Fruit fly (Drosophila melanogaster): Measurements from ENCODE around the gene CG13308.

CG13308 gene

DNA sequence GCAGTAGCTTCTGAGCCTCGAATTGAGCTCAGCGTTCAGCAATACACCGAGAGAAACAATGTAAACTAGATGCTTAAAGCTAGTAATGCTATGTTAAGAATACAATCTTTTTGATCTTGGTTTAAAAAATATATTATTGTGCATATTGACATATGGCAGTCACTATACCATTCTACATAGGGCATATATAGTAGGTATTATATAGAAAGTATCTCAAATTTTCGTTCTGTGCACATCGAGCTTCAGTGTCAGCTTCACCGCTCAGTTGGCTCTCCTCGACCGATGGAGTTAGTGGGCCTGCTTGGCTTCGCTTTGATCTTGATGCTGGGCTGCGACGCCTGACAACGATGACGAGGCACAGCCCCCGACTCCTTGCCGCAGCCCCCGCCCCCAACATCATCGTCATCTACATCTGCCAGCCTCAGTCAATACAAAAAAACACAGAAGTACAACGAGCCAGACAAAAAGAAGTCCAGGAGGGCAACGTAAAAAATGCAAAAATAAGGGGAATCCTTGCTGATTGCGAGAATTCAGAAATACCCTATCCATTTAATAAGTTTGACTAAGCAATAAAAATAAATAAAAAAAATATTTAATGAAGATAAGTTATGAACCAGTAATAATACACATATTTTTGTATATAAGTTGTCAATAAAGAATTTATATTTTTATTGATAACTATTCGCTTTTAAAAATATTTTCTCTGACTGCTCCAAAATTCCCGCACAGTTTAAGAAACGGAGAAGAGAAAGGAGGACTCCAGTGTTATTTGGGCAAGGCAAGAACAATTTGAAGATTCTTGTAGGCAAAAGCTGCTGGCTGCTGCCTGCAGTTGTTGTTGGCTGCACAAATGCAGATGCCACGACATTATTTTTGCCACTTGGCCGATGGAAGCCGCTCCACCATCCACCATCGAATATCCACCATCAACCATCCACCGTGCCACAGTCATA lies 13.6 kb downstream of the CG13308 start:
- TF ChIP-seq CG8301 (tag; optimal IDR thresholded peaks at IDR 0.05) (peak; percentile 89), Pif1A (GFP tag; optimal IDR thresholded peaks at IDR 0.05) (peak; percentile 93), CG4496 (GFP tag; IDR thresholded peaks at IDR 0.05) (peak; percentile 92), EcR (GFP tag; optimal IDR thresholded peaks at IDR 0.05) (peak; percentile 56), Ets98B (GFP tag; IDR thresholded peaks at IDR 0.05) (peak; percentile 86), CG8159 (tag; optimal IDR thresholded peaks at IDR 0.05) (peak; percentile 91), CG12605 (GFP tag; IDR thresholded peaks at IDR 0.05) (peak; percentile 83), CG17806 (tag; optimal IDR thresholded peaks at IDR 0.05) (peak; percentile 98), fd96Ca (GFP tag; IDR thresholded peaks at IDR 0.05) (peak; percentile 76; the same call in 2 of the 3 replicates), D1 (tag; optimal IDR thresholded peaks at IDR 0.05) (peak; percentile 75), rn (GFP tag; IDR thresholded peaks at IDR 0.05) (peak; percentile 73; the same call in 1 of the 2 replicates), CG13204 (GFP tag; optimal IDR thresholded peaks at IDR 0.05) (peak; percentile 90), Snoo (tag; optimal IDR thresholded peaks at IDR 0.05) (peak; percentile 77), gl (tag; optimal IDR thresholded peaks at IDR 0.05) (peak; percentile 93), CG34367 (tag; optimal IDR thresholded peaks at IDR 0.05) (peak; percentile 88), Pif1B (GFP tag; optimal IDR thresholded peaks at IDR 0.05) (peak; percentile 86), CG32121 (GFP tag; IDR thresholded peaks at IDR 0.05) (peak; percentile 76), CG15710 (tag; optimal IDR thresholded peaks at IDR 0.05) (peak; percentile 95), CG9948 (tag; optimal IDR thresholded peaks at IDR 0.05) (peak; percentile 93), CG10348 (GFP tag; IDR thresholded peaks at IDR 0.05) (no peak), CG14655 (GFP tag; optimal IDR thresholded peaks at IDR 0.05) (peak; percentile 81)

DNA sequence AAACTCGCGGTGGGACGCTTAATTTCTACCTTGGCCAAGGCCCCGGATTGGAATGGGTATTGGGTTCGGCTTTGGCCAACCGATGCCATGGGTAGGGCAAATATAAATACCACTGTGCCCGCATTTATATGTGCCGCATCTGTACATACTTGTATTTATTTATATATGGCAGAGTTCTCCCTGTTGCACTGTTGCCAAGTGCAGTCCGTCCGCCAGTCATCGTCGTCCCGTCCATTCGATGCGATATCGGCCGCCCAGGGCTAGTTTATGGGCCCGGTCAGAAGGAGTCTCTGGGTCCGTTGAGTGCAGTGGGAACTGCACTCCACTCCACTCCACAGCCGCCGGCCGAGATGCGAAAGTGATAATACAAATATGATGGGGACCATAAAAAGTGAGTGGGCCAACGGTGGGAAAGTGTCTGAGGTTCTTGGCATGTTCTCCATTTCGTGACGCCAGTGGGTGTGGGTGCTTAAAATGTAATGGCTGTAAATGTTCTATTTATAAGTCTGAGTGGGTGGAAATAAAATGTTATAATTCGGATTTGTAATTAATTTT lies 14.6 kb downstream of the CG13308 start:
- TF ChIP-seq Pif1B (GFP tag; optimal IDR thresholded peaks at IDR 0.05) (no peak), fd96Ca (GFP tag; IDR thresholded peaks at IDR 0.05) (0 out of 3 replicates have a peak, but pooled peaks have one; percentile 8), EcR (GFP tag; optimal IDR thresholded peaks at IDR 0.05) (peak; percentile 81), CG13204 (GFP tag; optimal IDR thresholded peaks at IDR 0.05) (peak; percentile 60)

DNA sequence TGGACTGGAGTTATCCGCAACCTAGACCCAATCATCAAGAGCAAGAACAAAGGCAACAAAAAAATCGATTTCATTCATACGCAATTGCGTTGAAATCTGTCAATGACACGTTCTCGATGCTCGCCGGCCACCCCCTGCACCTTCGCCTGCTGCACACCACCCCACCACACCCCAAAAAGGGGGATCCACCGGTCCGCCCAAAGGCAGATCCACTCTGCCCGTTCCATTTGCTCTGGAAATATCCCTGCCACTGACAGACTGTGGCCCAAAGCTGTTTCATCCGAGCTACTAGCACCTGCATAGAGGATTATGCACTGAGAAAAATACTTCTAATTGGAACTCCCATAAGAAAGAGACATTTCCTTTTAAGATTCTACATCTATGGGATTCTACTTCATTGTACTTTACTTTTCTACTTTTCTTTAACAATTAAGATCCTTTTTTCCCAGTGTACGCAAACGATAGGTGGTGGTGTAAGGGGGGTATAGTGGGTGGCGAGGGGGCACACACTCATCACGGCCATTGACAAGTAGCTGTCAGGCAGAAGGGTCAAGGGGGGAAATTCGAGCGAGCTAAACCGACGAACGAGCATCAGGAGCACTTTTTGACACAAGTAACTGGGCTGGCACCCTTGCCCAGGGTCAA lies 15.5 kb downstream of the CG13308 start:
- TF ChIP-seq CG32121 (GFP tag; IDR thresholded peaks at IDR 0.05) (no peak), CG4496 (GFP tag; IDR thresholded peaks at IDR 0.05) (peak; percentile 76; the same call in 2 of the 3 replicates), gl (tag; optimal IDR thresholded peaks at IDR 0.05) (peak; percentile 26), CG14655 (GFP tag; optimal IDR thresholded peaks at IDR 0.05) (peak; percentile 68), CG8301 (tag; optimal IDR thresholded peaks at IDR 0.05) (peak; percentile 28), D1 (tag; optimal IDR thresholded peaks at IDR 0.05) (peak; percentile 22), CG10348 (GFP tag; IDR thresholded peaks at IDR 0.05) (no peak), CG17806 (tag; optimal IDR thresholded peaks at IDR 0.05) (peak; percentile 68), Pif1B (GFP tag; optimal IDR thresholded peaks at IDR 0.05) (peak; percentile 68), CG15710 (tag; optimal IDR thresholded peaks at IDR 0.05) (peak; percentile 84), CG34367 (tag; optimal IDR thresholded peaks at IDR 0.05) (peak; percentile 84), rn (GFP tag; IDR thresholded peaks at IDR 0.05) (peak; percentile 27; the same call in 1 of the 2 replicates), CG13204 (GFP tag; optimal IDR thresholded peaks at IDR 0.05) (peak; percentile 77), Ets98B (GFP tag; IDR thresholded peaks at IDR 0.05) (no peak), CG8159 (tag; optimal IDR thresholded peaks at IDR 0.05) (peak; percentile 84), fd96Ca (GFP tag; IDR thresholded peaks at IDR 0.05) (0 out of 3 replicates have a peak, but pooled peaks have one; percentile 5), Pif1A (GFP tag; optimal IDR thresholded peaks at IDR 0.05) (peak; percentile 47), Snoo (tag; optimal IDR thresholded peaks at IDR 0.05) (peak; percentile 53), EcR (GFP tag; optimal IDR thresholded peaks at IDR 0.05) (peak; percentile 40), CG12605 (GFP tag; IDR thresholded peaks at IDR 0.05) (peak; percentile 42; the same call in 1 of the 2 replicates), CG9948 (tag; optimal IDR thresholded peaks at IDR 0.05) (peak; percentile 75)

DNA sequence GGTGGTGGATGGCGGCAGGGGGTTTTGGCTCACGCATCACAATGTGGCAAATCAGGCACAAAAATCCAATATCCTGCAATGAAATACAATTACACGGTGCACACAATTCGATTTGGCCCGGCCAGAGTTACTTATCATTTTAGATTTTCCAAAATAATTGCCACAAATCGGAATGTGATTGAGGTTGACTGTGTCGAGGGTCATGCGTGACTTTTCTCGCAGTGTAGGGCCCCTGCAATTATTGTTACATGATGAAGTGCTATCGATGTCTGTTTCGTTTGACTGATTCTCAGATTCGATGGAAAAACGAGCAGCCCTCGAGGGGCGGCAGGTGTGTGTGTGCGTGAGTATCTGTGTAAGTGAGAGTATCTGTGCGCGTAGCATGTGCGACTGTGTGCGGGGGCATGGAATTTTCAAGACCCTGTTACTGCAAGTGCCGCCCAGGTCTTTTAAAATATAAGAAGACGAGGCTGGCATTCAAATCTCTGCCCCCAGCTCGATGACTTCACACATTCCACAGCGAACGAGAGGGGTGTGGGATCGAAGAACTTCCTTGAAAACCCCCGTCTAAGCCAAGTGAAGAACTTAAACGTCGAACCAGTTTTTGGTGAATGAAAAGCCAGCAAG lies 16.2 kb downstream of the CG13308 start:
- TF ChIP-seq Ets98B (GFP tag; IDR thresholded peaks at IDR 0.05), result no peak
- TF ChIP-seq CG17806 (tag; optimal IDR thresholded peaks at IDR 0.05), result no peak
- TF ChIP-seq CG8159 (tag; optimal IDR thresholded peaks at IDR 0.05), result no peak
- TF ChIP-seq CG12605 (GFP tag; IDR thresholded peaks at IDR 0.05), result no peak
- TF ChIP-seq CG10348 (GFP tag; IDR thresholded peaks at IDR 0.05), result no peak
- TF ChIP-seq CG8301 (tag; optimal IDR thresholded peaks at IDR 0.05), result no peak
- no peak for TF ChIP-seq Pif1A (GFP tag; optimal IDR thresholded peaks at IDR 0.05)
- TF ChIP-seq gl (tag; optimal IDR thresholded peaks at IDR 0.05), result no peak
- TF ChIP-seq CG4496 (GFP tag; IDR thresholded peaks at IDR 0.05), result no peak
- no peak for TF ChIP-seq CG9948 (tag; optimal IDR thresholded peaks at IDR 0.05)
- no peak for TF ChIP-seq fd96Ca (GFP tag; IDR thresholded peaks at IDR 0.05)

DNA sequence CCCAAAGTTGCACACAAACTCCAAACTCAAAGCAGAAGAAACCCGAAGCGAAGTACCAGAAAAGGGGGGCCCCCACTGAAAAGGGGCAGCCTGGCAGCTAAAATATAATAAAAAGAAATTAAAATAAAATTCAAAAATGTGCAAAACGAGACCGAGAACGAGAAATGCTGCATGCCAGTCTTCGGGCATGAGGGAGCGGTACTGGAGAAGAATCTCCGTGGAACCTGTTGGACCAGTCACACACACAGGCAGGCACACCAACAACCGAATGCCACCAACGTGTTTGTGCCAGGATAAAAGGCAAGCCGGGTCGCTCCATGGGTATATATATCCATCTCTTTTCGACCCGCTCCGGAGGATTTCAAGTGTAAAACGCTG lies 16.7 kb downstream of the CG13308 start:
- peak; percentile 32 for TF ChIP-seq Pif1B (GFP tag; optimal IDR thresholded peaks at IDR 0.05)
- TF ChIP-seq rn (GFP tag; IDR thresholded peaks at IDR 0.05), result no peak
- TF ChIP-seq CG17806 (tag; optimal IDR thresholded peaks at IDR 0.05), result no peak
- TF ChIP-seq D1 (tag; optimal IDR thresholded peaks at IDR 0.05), result no peak
- peak; percentile 47 for TF ChIP-seq gl (tag; optimal IDR thresholded peaks at IDR 0.05)
- no peak for TF ChIP-seq fd96Ca (GFP tag; IDR thresholded peaks at IDR 0.05)
- no peak for TF ChIP-seq Snoo (tag; optimal IDR thresholded peaks at IDR 0.05)
- TF ChIP-seq CG13204 (GFP tag; optimal IDR thresholded peaks at IDR 0.05), result peak; percentile 37
- TF ChIP-seq Ets98B (GFP tag; IDR thresholded peaks at IDR 0.05), result no peak
- peak; percentile 6 for TF ChIP-seq Pif1A (GFP tag; optimal IDR thresholded peaks at IDR 0.05)
- TF ChIP-seq CG9948 (tag; optimal IDR thresholded peaks at IDR 0.05), result peak; percentile 28
- no peak for TF ChIP-seq CG32121 (GFP tag; IDR thresholded peaks at IDR 0.05)
- no peak for TF ChIP-seq CG8301 (tag; optimal IDR thresholded peaks at IDR 0.05)
- peak; percentile 11 for TF ChIP-seq CG34367 (tag; optimal IDR thresholded peaks at IDR 0.05)
- TF ChIP-seq CG12605 (GFP tag; IDR thresholded peaks at IDR 0.05), result no peak
- TF ChIP-seq CG4496 (GFP tag; IDR thresholded peaks at IDR 0.05), result peak; percentile 58; the same call in 2 of the 3 replicates
- peak; percentile 31 for TF ChIP-seq CG15710 (tag; optimal IDR thresholded peaks at IDR 0.05)
- TF ChIP-seq CG8159 (tag; optimal IDR thresholded peaks at IDR 0.05), result peak; percentile 8
- no peak for TF ChIP-seq CG10348 (GFP tag; IDR thresholded peaks at IDR 0.05)
- peak; percentile 28 for TF ChIP-seq EcR (GFP tag; optimal IDR thresholded peaks at IDR 0.05)
- TF ChIP-seq CG14655 (GFP tag; optimal IDR thresholded peaks at IDR 0.05), result peak; percentile 9

Data from whole organism, pupa.